Worm (Caenorhabditis elegans): Measurements from ENCODE around the gene gcna-1.

- no peak for TF ChIP-seq med-1 (GFP tag; optimal IDR thresholded peaks at IDR 0.05; ENCODE audit: insufficient read depth)
- no peak for TF ChIP-seq ztf-23 (GFP tag; IDR thresholded peaks at IDR 0.05)
- no peak for TF ChIP-seq tab-1 (GFP tag; IDR thresholded peaks at IDR 0.05)
- no peak for TF ChIP-seq ref-1 (GFP tag; conservative IDR thresholded peaks at IDR 0.05)
- TF ChIP-seq ztf-29 (GFP tag; IDR thresholded peaks at IDR 0.05) = no peak
- TF ChIP-seq cog-1 (tag; optimal IDR thresholded peaks at IDR 0.05) = no peak
- TF ChIP-seq klf-2 (GFP tag; conservative IDR thresholded peaks at IDR 0.05) = no peak
- no peak for TF ChIP-seq flt-1 (GFP tag; IDR thresholded peaks at IDR 0.05)
These were observed 32.9 kb downstream of the gcna-1 start for ce11 chrIII:5976021-5976420.
